Worm (Caenorhabditis elegans) whole organism, mixed stage, embryonic: Measurements from ENCODE around the gene F15G9.2.

ENCODE experiments used
- lin-32 ChIP-seq: fragments of 200-800 bp; sonication (Bioruptor generic); optimal IDR thresholded peaks from 2 replicates; lab custom pipeline; 2018; ENCODE audit warnings: mild to moderate bottlenecking, missing genetic modification characterization, missing compliant biosample characterization
- mls-2 ChIP-seq: sonication (generic microtip); optimal IDR thresholded peaks from 2 replicates; lab custom pipeline; 2016; ENCODE audit warnings: mild to moderate bottlenecking, missing genetic modification characterization, moderate library complexity, missing compliant biosample characterization
- nhr-12 ChIP-seq: fragments of 150-350 bp; optimal IDR thresholded peaks from 2 replicates; lab custom pipeline; 2014; ENCODE audit warnings: missing biosample characterization, missing genetic modification characterization
- nhr-237 ChIP-seq: fragments of 150-350 bp; optimal IDR thresholded peaks from 2 replicates; lab custom pipeline; 2014; ENCODE audit warnings: missing biosample characterization, missing genetic modification characterization
- nhr-76 ChIP-seq: sonication (generic microtip); optimal IDR thresholded peaks from 2 replicates; lab custom pipeline; 2017; ENCODE audit warnings: missing biosample characterization, missing genetic modification characterization
- snpc-4 ChIP-seq: fragments of 150-350 bp; optimal IDR thresholded peaks from 2 replicates; lab custom pipeline; 2014; ENCODE audit warnings: missing biosample characterization, missing genetic modification characterization
- sptf-1 ChIP-seq: sonication (generic microtip); optimal IDR thresholded peaks from 2 replicates; lab custom pipeline; 2017; ENCODE audit warnings: mild to moderate bottlenecking, missing genetic modification characterization, moderate library complexity, missing compliant biosample characterization
- ztf-11 ChIP-seq: fragments of 150-350 bp; optimal IDR thresholded peaks from 2 replicates; lab custom pipeline; 2014; ENCODE audit warnings: missing biosample characterization, missing genetic modification characterization

DNA sequence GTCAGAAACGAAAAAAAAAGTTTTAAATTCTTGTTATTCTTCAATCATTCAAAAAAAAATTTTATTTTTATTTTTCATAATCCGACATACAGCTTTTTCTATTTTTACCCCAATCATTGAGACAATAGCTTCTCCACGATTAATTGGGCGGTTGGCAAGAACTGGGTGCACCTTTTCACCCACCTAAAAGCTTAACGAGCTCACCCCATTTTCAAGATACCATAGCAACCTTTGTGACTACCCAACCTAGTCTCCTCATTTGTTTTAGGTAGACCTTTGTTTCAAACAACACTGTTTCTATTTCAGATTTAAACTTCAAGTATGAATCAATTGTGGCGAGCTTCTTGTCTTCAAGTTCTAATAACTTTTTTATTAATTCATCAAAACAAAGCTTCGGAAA is 15.2 kb downstream of the F15G9.2 start, which contains the start of gene dyf-7:
- TF ChIP-seq nhr-237 (tag; lab: Kevin White, UChicago) (no peak), lin-32 (GFP tag; lab: Kevin White, UChicago) (no peak), ztf-11 (tag; lab: Kevin White, UChicago) (no peak), snpc-4 (tag; lab: Kevin White, UChicago) (no peak), nhr-76 (no peak), mls-2 (tag; lab: Kevin White, UChicago) (no peak), nhr-12 (tag; lab: Kevin White, UChicago) (no peak), sptf-1 (tag; lab: Kevin White, UChicago) (no peak)
